Fruit fly (Drosophila melanogaster) whole organism: ENCODE data around the gene Atf3.

Experiments
- CG8478 ChIP-seq: fragments of >200 bp; optimal IDR thresholded peaks from 2 replicates; lab custom pipeline; 2018; ENCODE audit warnings: inconsistent platforms
- Dll ChIP-seq: fragments of >200 bp; optimal IDR thresholded peaks from 2 replicates; lab custom pipeline; 2017
- EcR ChIP-seq, 2 experiments: fragments of >200 bp; optimal IDR thresholded peaks; 2 replicates each; lab custom pipeline; 2017; ENCODE audit warnings: missing biosample characterization in 2 of 2, missing genetic modification characterization in 2 of 2, missing genetic modification reagents in 2 of 2
- pan ChIP-seq: fragments of >200 bp; optimal IDR thresholded peaks from 2 replicates; lab custom pipeline; 2017
- psq ChIP-seq: fragments of >200 bp; optimal IDR thresholded peaks from 2 replicates; lab custom pipeline; 2017
- usp ChIP-seq: fragments of >200 bp; optimal IDR thresholded peaks from 2 replicates; lab custom pipeline; 2017; ENCODE audit warnings: missing biosample characterization, missing genetic modification characterization, mixed read lengths

DNA sequence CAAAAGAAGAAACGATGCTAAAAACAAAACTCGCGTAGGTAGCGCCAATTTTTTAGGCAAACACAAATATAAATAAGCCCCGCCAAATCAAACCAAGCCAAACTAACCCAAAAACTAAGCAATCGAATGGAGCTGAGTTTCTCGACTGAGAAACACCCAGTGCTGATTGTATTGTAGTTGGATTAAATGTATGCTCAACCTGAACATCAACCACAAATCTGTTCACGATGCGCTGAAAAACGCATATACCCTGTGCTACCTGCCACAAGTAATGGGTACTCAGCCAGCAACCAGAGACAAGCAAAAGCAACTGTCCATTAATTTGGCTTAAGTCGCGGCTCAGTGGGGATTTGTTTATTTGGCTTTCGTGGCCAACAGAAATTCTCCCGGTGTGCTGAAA lies 14.8 kb downstream of the Atf3 start:
- TF ChIP-seq CG8478: no peak
- TF ChIP-seq EcR (GFP tag; optimal IDR thresholded peaks at IDR 0.05; lab: Kevin White, UChicago): no peak
- TF ChIP-seq usp (GFP tag; lab: Kevin White, UChicago): no peak
- no peak for TF ChIP-seq psq (lab: Kevin White, UChicago)
- no peak for TF ChIP-seq Dll (lab: Kevin White, UChicago)
- TF ChIP-seq pan (lab: Kevin White, UChicago): no peak
